Fruit fly (Drosophila melanogaster) whole organism, embryonic: ENCODE data around the gene galla-2.

Experiments
- Aef1 ChIP-seq: fragments of 200-800 bp; sonication (Bioruptor generic); IDR thresholded peaks from 3 replicates; pipeline ENCODE4 v1.3.6; 2022; ENCODE audit warnings: missing biosample characterization, missing genetic modification characterization
- Antp ChIP-seq: fragments of 200-800 bp; sonication (Bioruptor generic); optimal IDR thresholded peaks from 3 replicates; lab custom pipeline; 2016; ENCODE audit warnings: missing biosample characterization, missing genetic modification characterization
- Bteb2 ChIP-seq: fragments of 200-800 bp; sonication (Bioruptor generic); optimal IDR thresholded peaks from 2 replicates; lab custom pipeline; 2016; ENCODE audit warnings: missing biosample characterization, missing genetic modification characterization
- C15 ChIP-seq: fragments of 200-800 bp; sonication (Bioruptor generic); IDR thresholded peaks from 3 replicates; pipeline ENCODE4 v1.3.6; 2022; ENCODE audit warnings: missing biosample characterization, missing genetic modification characterization
- CG10431 ChIP-seq: fragments of 200-800 bp; sonication (Bioruptor generic); optimal IDR thresholded peaks from 3 replicates; lab custom pipeline; 2018; ENCODE audit warnings: missing biosample characterization, mild to moderate bottlenecking, missing genetic modification characterization
- CG10565 ChIP-seq: fragments of 200-800 bp; sonication (Bioruptor generic); optimal IDR thresholded peaks from 3 replicates; lab custom pipeline; 2016; ENCODE audit warnings: missing biosample characterization, mild to moderate bottlenecking, missing genetic modification characterization
- CG11085 ChIP-seq: fragments of 200-800 bp; sonication (Bioruptor generic); IDR thresholded peaks from 2 replicates; pipeline ENCODE4 v1.3.6; 2022; ENCODE audit warnings: missing biosample characterization, missing genetic modification characterization
- CG11456 ChIP-seq: fragments of 200-800 bp; sonication (Bioruptor generic); IDR thresholded peaks from 3 replicates; pipeline ENCODE4 v1.3.6; 2022; ENCODE audit warnings: missing biosample characterization, missing genetic modification characterization
- CG12155 ChIP-seq: fragments of 200-800 bp; sonication (Bioruptor generic); optimal IDR thresholded peaks from 3 replicates; lab custom pipeline; 2016; ENCODE audit warnings: missing biosample characterization, missing genetic modification characterization
- CG12299 ChIP-seq: fragments of 200-800 bp; sonication (Bioruptor generic); optimal IDR thresholded peaks from 2 replicates; lab custom pipeline; 2018; ENCODE audit warnings: missing biosample characterization, mild to moderate bottlenecking, missing genetic modification characterization
- CG14965 ChIP-seq: fragments of 200-800 bp; sonication (Bioruptor generic); optimal IDR thresholded peaks from 2 replicates; lab custom pipeline; 2016; ENCODE audit warnings: missing biosample characterization, missing genetic modification characterization, borderline replicate concordance
- CG15011 ChIP-seq: fragments of 200-800 bp; sonication (Bioruptor generic); optimal IDR thresholded peaks from 3 replicates; lab custom pipeline; 2018; ENCODE audit warnings: missing biosample characterization, mild to moderate bottlenecking, missing genetic modification characterization
- CG17802 ChIP-seq: fragments of 200-800 bp; sonication (Bioruptor generic); optimal IDR thresholded peaks from 2 replicates; lab custom pipeline; 2018; ENCODE audit warnings: missing biosample characterization, mild to moderate bottlenecking, missing genetic modification characterization, moderate library complexity
- CG2875 ChIP-seq: fragments of 200-800 bp; sonication (Bioruptor generic); optimal IDR thresholded peaks from 2 replicates; lab custom pipeline; 2017; ENCODE audit warnings: missing biosample characterization, mild to moderate bottlenecking, missing genetic modification characterization, missing genetic modification reagents
- CG32532 ChIP-seq: fragments of 200-800 bp; sonication (Bioruptor generic); IDR thresholded peaks from 2 replicates; pipeline ENCODE4 v1.3.6; 2022; ENCODE audit warnings: missing biosample characterization, missing genetic modification characterization
- CG34224 ChIP-seq: fragments of 200-800 bp; sonication (Bioruptor generic); IDR thresholded peaks from 3 replicates; pipeline ENCODE4 v1.3.6; 2022; ENCODE audit warnings: missing biosample characterization, missing genetic modification characterization; ENCODE audit not compliant: partially characterized antibody
- CG4404 ChIP-seq: fragments of 200-800 bp; sonication (Bioruptor generic); IDR thresholded peaks from 2 replicates; pipeline ENCODE4 v1.3.6; 2022; ENCODE audit warnings: missing biosample characterization, missing genetic modification characterization
- CG5245 ChIP-seq: fragments of 200-800 bp; sonication (Bioruptor generic); optimal IDR thresholded peaks from 3 replicates; lab custom pipeline; 2016; ENCODE audit warnings: missing biosample characterization, missing genetic modification characterization
- CG7357 ChIP-seq: fragments of 200-800 bp; sonication (Bioruptor generic); IDR thresholded peaks from 3 replicates; pipeline ENCODE4 v1.3.6; 2022; ENCODE audit warnings: missing biosample characterization, missing genetic modification characterization
- CG7928 ChIP-seq: fragments of 200-800 bp; sonication (Bioruptor generic); optimal IDR thresholded peaks from 2 replicates; lab custom pipeline; 2017; ENCODE audit warnings: missing biosample characterization, mild to moderate bottlenecking, missing genetic modification characterization
- CG7963 ChIP-seq: fragments of 200-800 bp; sonication (Bioruptor generic); IDR thresholded peaks from 3 replicates; pipeline ENCODE4 v1.3.6; 2022; ENCODE audit warnings: missing biosample characterization, missing genetic modification characterization; ENCODE audit not compliant: partially characterized antibody
- CG8478 ChIP-seq: fragments of >200 bp; optimal IDR thresholded peaks from 2 replicates; lab custom pipeline; 2018
- Chrac-16 ChIP-seq: fragments of 200-800 bp; sonication (Bioruptor generic); optimal IDR thresholded peaks from 3 replicates; lab custom pipeline; 2016; ENCODE audit warnings: missing biosample characterization, missing genetic modification characterization
- Deaf1 ChIP-seq: fragments of 200-800 bp; optimal IDR thresholded peaks from 3 replicates; lab custom pipeline; 2019; ENCODE audit warnings: missing biosample characterization, mild to moderate bottlenecking, missing genetic modification characterization, moderate library complexity
- HLH3B ChIP-seq: fragments of 200-800 bp; sonication (Bioruptor generic); IDR thresholded peaks from 2 replicates; pipeline ENCODE4 v1.3.6; 2022; ENCODE audit warnings: missing biosample characterization, missing genetic modification characterization
- HLHmδ ChIP-seq: fragments of 200-800 bp; sonication (Bioruptor generic); optimal IDR thresholded peaks from 2 replicates; lab custom pipeline; 2018; ENCODE audit warnings: missing biosample characterization, mild to moderate bottlenecking, missing genetic modification characterization, moderate library complexity
- MBD-R2 ChIP-seq: fragments of 200-800 bp; sonication (Bioruptor generic); IDR thresholded peaks from 2 replicates; pipeline ENCODE4 v1.3.6; 2022; ENCODE audit warnings: missing biosample characterization, missing genetic modification characterization
- Rfx ChIP-seq: fragments of 200-800 bp; sonication (Bioruptor generic); IDR thresholded peaks from 2 replicates; pipeline ENCODE4 v1.3.6; 2022; ENCODE audit warnings: missing biosample characterization, missing genetic modification characterization
- Spps ChIP-seq: fragments of 200-800 bp; sonication (Bioruptor generic); optimal IDR thresholded peaks from 2 replicates; lab custom pipeline; 2018; ENCODE audit warnings: missing biosample characterization, mild to moderate bottlenecking, missing genetic modification characterization
- Tbp ChIP-seq: fragments of >200 bp; optimal IDR thresholded peaks from 2 replicates; lab custom pipeline; 2018; ENCODE audit warnings: missing biosample characterization, missing genetic modification characterization
- bigmax ChIP-seq: fragments of 200-800 bp; sonication (Bioruptor generic); optimal IDR thresholded peaks from 2 replicates; lab custom pipeline; 2018; ENCODE audit warnings: missing biosample characterization, mild to moderate bottlenecking, missing genetic modification characterization
- ci ChIP-seq: fragments of 200-800 bp; sonication (Bioruptor generic); IDR thresholded peaks from 3 replicates; pipeline ENCODE4 v1.3.6; 2022; ENCODE audit warnings: missing biosample characterization, missing genetic modification characterization
- crol ChIP-seq: fragments of 200-800 bp; sonication (Bioruptor generic); IDR thresholded peaks from 2 replicates; pipeline ENCODE4 v1.3.6; 2022; ENCODE audit warnings: missing biosample characterization, missing genetic modification characterization
- dan ChIP-seq: fragments of 200-800 bp; sonication (Bioruptor generic); IDR thresholded peaks from 2 replicates; pipeline ENCODE4 v1.3.6; 2022; ENCODE audit warnings: missing biosample characterization, missing genetic modification characterization
- dm ChIP-seq: fragments of 200-800 bp; sonication (Bioruptor generic); optimal IDR thresholded peaks from 3 replicates; lab custom pipeline; 2016; ENCODE audit warnings: missing biosample characterization, missing genetic modification characterization
- dmrt11E ChIP-seq: fragments of 200-800 bp; sonication (Bioruptor generic); optimal IDR thresholded peaks from 3 replicates; lab custom pipeline; 2018; ENCODE audit warnings: missing biosample characterization, mild to moderate bottlenecking, missing genetic modification characterization, moderate library complexity
- esg ChIP-seq: fragments of 200-800 bp; sonication (Bioruptor generic); conservative IDR thresholded peaks from 2 replicates; pipeline ENCODE4 v1.3.6; 2022; ENCODE audit warnings: missing biosample characterization, missing genetic modification characterization
- gfzf ChIP-seq: fragments of 200-800 bp; sonication (Bioruptor generic); optimal IDR thresholded peaks from 2 replicates; lab custom pipeline; 2016; ENCODE audit warnings: missing biosample characterization, mild to moderate bottlenecking, missing genetic modification characterization, moderate library complexity
- kni ChIP-seq: fragments of 200-800 bp; sonication (Bioruptor generic); optimal IDR thresholded peaks from 3 replicates; lab custom pipeline; 2017; ENCODE audit warnings: mild to moderate bottlenecking, missing biosample characterization, missing genetic modification reagents, missing genetic modification characterization
- lab ChIP-seq: fragments of 200-800 bp; sonication (Bioruptor generic); optimal IDR thresholded peaks from 3 replicates; lab custom pipeline; 2017; ENCODE audit warnings: missing biosample characterization, missing genetic modification characterization, mild to moderate bottlenecking, moderate library complexity, missing genetic modification reagents
- otp ChIP-seq: fragments of 200-800 bp; sonication (Bioruptor generic); IDR thresholded peaks from 3 replicates; pipeline ENCODE4, ENCODE4 v1.3.6; 2022; ENCODE audit warnings: missing biosample characterization, missing genetic modification characterization
- row ChIP-seq: fragments of 200-800 bp; sonication (Bioruptor generic); IDR thresholded peaks from 3 replicates; pipeline ENCODE4 v1.3.6; 2022; ENCODE audit warnings: missing biosample characterization, missing genetic modification characterization
- sd ChIP-seq: fragments of 200-800 bp; sonication (Bioruptor generic); optimal IDR thresholded peaks from 3 replicates; lab custom pipeline; 2018; ENCODE audit warnings: missing biosample characterization, mild to moderate bottlenecking, missing genetic modification characterization, moderate library complexity
- sens ChIP-seq: fragments of 200-800 bp; sonication (Bioruptor generic); peaks from one replicate; lab custom pipeline; 2016; ENCODE audit warnings: missing biosample characterization, missing genetic modification characterization
- seq ChIP-seq: fragments of 200-800 bp; sonication (Bioruptor generic); IDR thresholded peaks from 2 replicates; pipeline ENCODE4 v1.3.6; 2022; ENCODE audit warnings: missing biosample characterization, missing genetic modification characterization
- sna ChIP-seq: fragments of 200-800 bp; sonication (Bioruptor generic); IDR thresholded peaks from 2 replicates; pipeline ENCODE4 v1.3.6; 2022; ENCODE audit warnings: missing biosample characterization, missing genetic modification characterization; ENCODE audit not compliant: partially characterized antibody
- tup ChIP-seq: fragments of 200-800 bp; sonication (Bioruptor generic); optimal IDR thresholded peaks from 2 replicates; lab custom pipeline; 2016; ENCODE audit warnings: missing biosample characterization, mild to moderate bottlenecking, missing genetic modification characterization, moderate library complexity
- unc-4 ChIP-seq: fragments of 200-800 bp; sonication (Bioruptor generic); IDR thresholded peaks from 2 replicates; pipeline ENCODE4 v1.3.6; 2022; ENCODE audit warnings: missing biosample characterization, missing genetic modification characterization; ENCODE audit not compliant: partially characterized antibody
- vnd ChIP-seq: fragments of 200-800 bp; sonication (Bioruptor generic); IDR thresholded peaks from 3 replicates; pipeline ENCODE4 v1.3.6; 2022; ENCODE audit warnings: missing biosample characterization, missing genetic modification characterization; ENCODE audit not compliant: partially characterized antibody

Gene galla-2

DNA sequence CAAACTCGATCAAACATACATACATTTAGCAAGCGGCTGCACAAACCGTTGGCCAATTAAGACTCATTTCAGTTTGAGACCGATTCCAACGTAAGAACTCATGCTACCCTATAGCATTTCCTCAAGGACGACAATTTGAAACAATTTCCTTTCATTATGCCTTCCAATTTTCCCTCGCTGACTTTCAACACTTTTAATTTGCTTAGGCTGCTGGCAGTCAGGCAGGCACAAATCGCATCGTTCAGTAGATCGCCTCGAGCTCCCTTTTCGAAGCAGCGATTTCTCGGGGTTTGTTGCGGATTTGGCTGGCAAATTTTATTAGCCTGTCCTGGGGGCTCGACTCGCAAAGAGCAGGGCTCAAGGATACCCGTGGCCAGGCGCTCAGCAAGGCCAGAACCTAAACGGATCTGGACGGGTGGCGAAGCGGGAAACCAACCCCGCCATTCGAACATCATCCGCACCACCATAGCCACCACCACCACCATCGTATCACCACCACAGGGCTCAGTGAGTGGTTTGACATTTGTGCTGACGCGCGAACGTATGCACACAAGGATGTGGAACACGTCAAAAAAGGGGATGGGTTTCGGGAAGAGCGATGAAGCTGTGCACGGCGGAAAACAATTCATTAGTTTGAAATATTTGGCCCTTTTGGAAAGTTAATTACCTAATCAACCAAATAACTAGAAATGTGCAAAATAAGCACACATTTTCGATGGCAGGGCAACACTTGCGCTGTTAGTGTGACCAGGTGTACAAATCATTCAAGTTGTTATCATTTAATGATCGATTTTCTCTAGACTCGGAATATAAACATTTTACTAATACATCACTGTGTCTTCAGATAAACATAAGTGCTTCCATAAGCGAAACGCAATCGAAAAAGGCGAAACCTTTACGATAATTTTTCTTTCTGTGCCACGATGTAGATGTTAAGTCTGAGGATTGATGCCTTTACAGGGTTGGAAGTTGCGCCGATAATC, 37.9 kb upstream of the galla-2 start (continued):
- TF ChIP-seq CG7928 (GFP tag; lab: Kevin White, UChicago) (no peak), CG5245 (GFP tag; lab: Kevin White, UChicago) (peak; percentile 19), Antp (GFP tag; lab: Kevin White, UChicago) (no peak), CG34224 (GFP tag; lab: Robert Waterston, UW) (no peak), CG12299 (tag; lab: Kevin White, UChicago) (peak; percentile 2), kni (GFP tag; lab: Kevin White, UChicago) (peak; percentile 27), sens (GFP tag; lab: Kevin White, UChicago) (peak; percentile 95), CG8478 (lab: Kevin White, UChicago) (no peak), CG15011 (GFP tag; lab: Kevin White, UChicago) (no peak), unc-4 (no peak), CG11085 (GFP tag; lab: Robert Waterston, UW) (no peak), Chrac-16 (GFP tag; lab: Kevin White, UChicago) (peak; percentile 55), dmrt11E (tag; lab: Kevin White, UChicago) (peak; percentile 81), C15 (no peak), Bteb2 (GFP tag; lab: Kevin White, UChicago) (no peak), bigmax (no peak), MBD-R2 (GFP tag; lab: Robert Waterston, UW) (no peak), lab (GFP tag; lab: Kevin White, UChicago) (no peak), sna (GFP tag; lab: Robert Waterston, UW) (no peak), gfzf (GFP tag; lab: Kevin White, UChicago) (peak; percentile 15), Spps (tag; lab: Kevin White, UChicago) (no peak), CG2875 (peak; percentile 43), CG10565 (no peak), CG32532 (GFP tag; lab: Robert Waterston, UW) (no peak), dan (GFP tag; lab: Robert Waterston, UW) (no peak), Aef1 (no peak), CG7357 (0 out of 3 replicates have a peak, but pooled peaks have one; percentile 26), CG11456 (GFP tag; lab: Robert Waterston, UW) (no peak), Deaf1 (tag; lab: Kevin White, UChicago) (no peak), ci (GFP tag; lab: Robert Waterston, UW) (peak; percentile 49; the same call in 1 of the 3 replicates), HLH3B (no peak), dm (GFP tag; lab: Kevin White, UChicago) (peak; percentile 7), crol (peak; percentile 23; the same call in 1 of the 2 replicates), CG12155 (GFP tag; lab: Kevin White, UChicago) (peak; percentile 14), sd (tag; lab: Kevin White, UChicago) (no peak), Rfx (GFP tag; lab: Robert Waterston, UW) (no peak), tup (GFP tag; lab: Kevin White, UChicago) (no peak), CG10431 (GFP tag; lab: Kevin White, UChicago) (no peak), esg (GFP tag; lab: Robert Waterston, UW) (no peak), row (peak; percentile 60), CG7963 (GFP tag; lab: Robert Waterston, UW) (no peak), CG17802 (tag; lab: Kevin White, UChicago) (no peak), HLHmδ (GFP tag; lab: Kevin White, UChicago) (no peak), seq (GFP tag; lab: Robert Waterston, UW) (0 out of 2 replicates have a peak, but pooled peaks have one; percentile 23), vnd (GFP tag; lab: Robert Waterston, UW) (no peak), CG14965 (GFP tag; lab: Kevin White, UChicago) (no peak), otp (GFP tag; lab: Robert Waterston, UW) (no peak), Tbp (no peak), CG4404 (GFP tag; lab: Robert Waterston, UW) (no peak)
